Worm (Caenorhabditis elegans) whole organism, L3 larva: Measurements from ENCODE around the gene C04G2.10.

ENCODE experiments used
- daf-12 ChIP-seq: fragments of 150-350 bp; optimal IDR thresholded peaks from 2 replicates; lab custom pipeline; 2014; ENCODE audit warnings: missing biosample characterization, missing genetic modification reagents, missing genetic modification characterization
- elt-1 ChIP-seq: fragments of 150-350 bp; optimal IDR thresholded peaks from 2 replicates; lab custom pipeline; 2014; ENCODE audit warnings: missing biosample characterization, missing genetic modification characterization
- elt-3 ChIP-seq, 3 experiments: fragments of 150-350 bp in 1 of 3; sonication (generic microtip) in 2 of 3; optimal IDR thresholded peaks; 2 replicates in 2 of 3; 4 replicates in 1 of 3; lab custom pipeline; 2014 to 2017; ENCODE audit warnings: missing biosample characterization in 3 of 3, missing genetic modification characterization in 3 of 3

DNA sequence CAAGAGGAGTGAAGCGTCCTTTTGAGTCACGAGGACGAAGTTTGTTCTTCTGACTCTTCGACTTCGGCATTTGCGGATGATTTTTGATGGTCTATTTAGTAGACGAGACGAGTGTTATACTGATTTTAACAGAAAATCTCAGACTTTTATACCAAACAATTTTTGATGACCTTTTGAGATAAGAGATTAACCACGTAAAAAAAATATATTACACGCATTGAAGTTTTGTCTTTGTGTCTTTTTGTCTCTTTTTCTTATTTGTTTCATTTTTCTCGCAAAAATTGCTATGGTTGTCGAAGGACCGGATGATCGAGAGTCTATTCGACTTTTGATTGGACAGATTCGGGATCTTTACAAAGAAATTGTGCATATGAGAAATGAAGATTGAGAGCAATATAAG, 3.8 kb upstream of the C04G2.10 start, which contains the start of gene spch-1:
- TF ChIP-seq elt-3 (tag; optimal IDR thresholded peaks at IDR 0.05; lab: Kevin White, UChicago) (no peak), elt-1 (no peak), daf-12 (no peak)
